Fruit fly (Drosophila melanogaster) whole organism, embryonic: ENCODE results near the gene Pino.

ENCODE experiments used
- CG10321 ChIP-seq: fragments of 200-800 bp; sonication (Bioruptor generic); IDR thresholded peaks from 2 replicates; pipeline ENCODE4 v1.3.6; 2022; ENCODE audit warnings: missing biosample characterization, missing genetic modification characterization
- CG10431 ChIP-seq: fragments of 200-800 bp; sonication (Bioruptor generic); optimal IDR thresholded peaks from 3 replicates; lab custom pipeline; 2018; ENCODE audit warnings: missing biosample characterization, mild to moderate bottlenecking, missing genetic modification characterization
- CG11695 ChIP-seq: fragments of 200-800 bp; sonication (Bioruptor generic); IDR thresholded peaks from 3 replicates; pipeline ENCODE4 v1.3.6; 2022; ENCODE audit warnings: missing biosample characterization, missing genetic modification characterization
- CG12104 ChIP-seq: fragments of 200-800 bp; sonication (Bioruptor generic); optimal IDR thresholded peaks from 3 replicates; lab custom pipeline; 2016; ENCODE audit warnings: missing biosample characterization, missing genetic modification characterization
- CG14710 ChIP-seq: fragments of 200-800 bp; sonication (Bioruptor generic); optimal IDR thresholded peaks from 3 replicates; lab custom pipeline; 2019; ENCODE audit warnings: missing biosample characterization, mild to moderate bottlenecking, missing genetic modification characterization, moderate library complexity
- CG14965 ChIP-seq: fragments of 200-800 bp; sonication (Bioruptor generic); optimal IDR thresholded peaks from 2 replicates; lab custom pipeline; 2016; ENCODE audit warnings: missing biosample characterization, missing genetic modification characterization, borderline replicate concordance
- CG15269 ChIP-seq: fragments of 200-800 bp; sonication (Bioruptor generic); optimal IDR thresholded peaks from 2 replicates; lab custom pipeline; 2018; ENCODE audit warnings: missing biosample characterization, mild to moderate bottlenecking, missing genetic modification characterization, moderate library complexity
- CG15514 ChIP-seq: fragments of 200-800 bp; sonication (Bioruptor generic); optimal IDR thresholded peaks from 3 replicates; lab custom pipeline; 2017; ENCODE audit warnings: missing biosample characterization, missing genetic modification characterization, mild to moderate bottlenecking, moderate library complexity, missing genetic modification reagents
- CG17802 ChIP-seq: fragments of 200-800 bp; sonication (Bioruptor generic); optimal IDR thresholded peaks from 2 replicates; lab custom pipeline; 2018; ENCODE audit warnings: missing biosample characterization, mild to moderate bottlenecking, missing genetic modification characterization, moderate library complexity
- CG1792 ChIP-seq: fragments of 200-800 bp; sonication (Bioruptor generic); optimal IDR thresholded peaks from 2 replicates; lab custom pipeline; 2016; ENCODE audit warnings: missing biosample characterization, missing genetic modification characterization
- CG32532 ChIP-seq: fragments of 200-800 bp; sonication (Bioruptor generic); IDR thresholded peaks from 2 replicates; pipeline ENCODE4 v1.3.6; 2022; ENCODE audit warnings: missing biosample characterization, missing genetic modification characterization
- CG34422 ChIP-seq: fragments of 200-800 bp; sonication (Bioruptor generic); IDR thresholded peaks from 3 replicates; pipeline ENCODE4 v1.3.6; 2022; ENCODE audit warnings: missing biosample characterization, missing genetic modification characterization
- CG3995 ChIP-seq: fragments of 200-800 bp; sonication (Bioruptor generic); optimal IDR thresholded peaks from 3 replicates; lab custom pipeline; 2016; ENCODE audit warnings: missing biosample characterization, missing genetic modification characterization
- CG4617 ChIP-seq: fragments of 200-800 bp; sonication (Bioruptor generic); optimal IDR thresholded peaks from 3 replicates; lab custom pipeline; 2016; ENCODE audit warnings: missing biosample characterization, missing genetic modification characterization, borderline replicate concordance
- CG4730 ChIP-seq: fragments of 200-800 bp; sonication (Bioruptor generic); IDR thresholded peaks from 2 replicates; pipeline ENCODE4 v1.3.6; 2022; ENCODE audit warnings: missing biosample characterization, missing genetic modification characterization
- CG5245 ChIP-seq: fragments of 200-800 bp; sonication (Bioruptor generic); optimal IDR thresholded peaks from 3 replicates; lab custom pipeline; 2016; ENCODE audit warnings: missing biosample characterization, missing genetic modification characterization
- CG7928 ChIP-seq: fragments of 200-800 bp; sonication (Bioruptor generic); optimal IDR thresholded peaks from 2 replicates; lab custom pipeline; 2017; ENCODE audit warnings: missing biosample characterization, mild to moderate bottlenecking, missing genetic modification characterization
- CG8765 ChIP-seq: fragments of 200-800 bp; sonication (Bioruptor generic); IDR thresholded peaks from 2 replicates; pipeline ENCODE4 v1.3.6; 2022; ENCODE audit warnings: missing biosample characterization, missing genetic modification characterization
- CG9609 ChIP-seq: fragments of 200-800 bp; sonication (Bioruptor generic); optimal IDR thresholded peaks from 3 replicates; lab custom pipeline; 2016; ENCODE audit warnings: missing biosample characterization, missing genetic modification characterization
- CG9817 ChIP-seq: fragments of 200-800 bp; sonication (Bioruptor generic); optimal IDR thresholded peaks from 2 replicates; lab custom pipeline; 2018; ENCODE audit warnings: missing biosample characterization, mild to moderate bottlenecking, missing genetic modification characterization, moderate library complexity
- CG9932 ChIP-seq: fragments of 200-800 bp; sonication (Bioruptor generic); IDR thresholded peaks from 2 replicates; pipeline ENCODE4 v1.3.6; 2022; ENCODE audit warnings: missing biosample characterization, missing genetic modification characterization
- CkIIα-i1 ChIP-seq: fragments of 200-800 bp; sonication (Bioruptor generic); IDR thresholded peaks from 2 replicates; pipeline ENCODE4 v1.3.6; 2022; ENCODE audit warnings: missing biosample characterization, missing genetic modification characterization
- Ets65A ChIP-seq: fragments of 200-800 bp; sonication (Bioruptor generic); peaks from one replicate; lab custom pipeline; 2016; ENCODE audit warnings: missing biosample characterization, missing genetic modification characterization
- MESR4 ChIP-seq: fragments of 200-800 bp; sonication (Bioruptor generic); optimal IDR thresholded peaks from 2 replicates; lab custom pipeline; 2018; ENCODE audit warnings: missing biosample characterization, mild to moderate bottlenecking, missing genetic modification characterization, moderate library complexity
- Optix ChIP-seq: fragments of 200-800 bp; sonication (Bioruptor generic); IDR thresholded peaks from 3 replicates; pipeline ENCODE4 v1.3.6; 2022; ENCODE audit warnings: missing biosample characterization, missing genetic modification characterization
- Rx ChIP-seq: fragments of 200-800 bp; sonication (Bioruptor generic); IDR thresholded peaks from 2 replicates; pipeline ENCODE4 v1.3.6; 2022; ENCODE audit warnings: missing biosample characterization, missing genetic modification characterization
- Xrp1 ChIP-seq: fragments of 200-800 bp; sonication (Bioruptor generic); IDR thresholded peaks from 2 replicates; pipeline ENCODE4 v1.3.6; 2022; ENCODE audit warnings: missing biosample characterization, missing genetic modification characterization
- cad ChIP-seq: fragments of >200 bp; optimal IDR thresholded peaks from 2 replicates; lab custom pipeline; 2017; ENCODE audit warnings: missing biosample characterization, missing genetic modification characterization
- crp ChIP-seq, 2 experiments: fragments of 200-800 bp; sonication (Bioruptor generic); optimal IDR thresholded peaks; 2 replicates in 1 of 2; 3 replicates in 1 of 2; lab custom pipeline; 2017; ENCODE audit warnings: missing biosample characterization in 2 of 2, missing genetic modification characterization in 2 of 2, mild to moderate bottlenecking in 1 of 2, moderate library complexity in 1 of 2
- dati ChIP-seq: fragments of 200-800 bp; sonication (Bioruptor generic); IDR thresholded peaks from 2 replicates; pipeline ENCODE4 v1.3.6; 2022; ENCODE audit warnings: missing biosample characterization, missing genetic modification characterization
- dysf ChIP-seq: fragments of 200-800 bp; sonication (Bioruptor generic); IDR thresholded peaks from 3 replicates; pipeline ENCODE4 v1.3.6; 2022; ENCODE audit warnings: missing biosample characterization, missing genetic modification characterization
- esg ChIP-seq: fragments of 200-800 bp; sonication (Bioruptor generic); conservative IDR thresholded peaks from 2 replicates; pipeline ENCODE4 v1.3.6; 2022; ENCODE audit warnings: missing biosample characterization, missing genetic modification characterization
- gcm ChIP-seq: fragments of 200-800 bp; sonication (Bioruptor generic); optimal IDR thresholded peaks from 2 replicates; lab custom pipeline; 2019; ENCODE audit warnings: missing biosample characterization, mild to moderate bottlenecking, missing genetic modification characterization, moderate library complexity
- grau ChIP-seq: fragments of 200-800 bp; optimal IDR thresholded peaks from 3 replicates; lab custom pipeline; 2019; ENCODE audit warnings: missing biosample characterization, mild to moderate bottlenecking, missing genetic modification characterization, moderate library complexity
- gt ChIP-seq: fragments of 200-800 bp; sonication (Bioruptor generic); IDR thresholded peaks from 2 replicates; pipeline ENCODE4 v1.3.6; 2022; ENCODE audit warnings: missing biosample characterization, missing genetic modification characterization
- insv ChIP-seq, 2 experiments: fragments of 200-800 bp; sonication (Bioruptor generic); optimal IDR thresholded peaks; 3 replicates each; lab custom pipeline; 2016 to 2018; ENCODE audit warnings: missing biosample characterization in 2 of 2, missing genetic modification characterization in 2 of 2
- inv ChIP-seq: fragments of 200-800 bp; sonication (Bioruptor generic); IDR thresholded peaks from 2 replicates; pipeline ENCODE4 v1.3.6; 2022; ENCODE audit warnings: missing biosample characterization, missing genetic modification characterization; ENCODE audit not compliant: partially characterized antibody
- lola ChIP-seq, 3 experiments: fragments of >200 bp in 2 of 3; fragments of 200-800 bp in 1 of 3; sonication (Bioruptor generic) in 1 of 3; optimal IDR thresholded peaks; 2 replicates each; lab custom pipeline; 2017 to 2019; ENCODE audit warnings: missing biosample characterization in 3 of 3, missing genetic modification characterization in 3 of 3, mild to moderate bottlenecking in 1 of 3, moderate library complexity in 1 of 3
- lov ChIP-seq, 2 experiments: fragments of 200-800 bp in 1 of 2; fragments of >200 bp in 1 of 2; sonication (Bioruptor generic) in 1 of 2; IDR thresholded peaks in 1 of 2; optimal IDR thresholded peaks in 1 of 2; 2 replicates in 1 of 2; 3 replicates in 1 of 2; pipeline versions ENCODE4 v1.3.6 to Lab custom; 2017 to 2022; ENCODE audit warnings: missing biosample characterization in 1 of 2, missing genetic modification characterization in 1 of 2
- pho ChIP-seq: fragments of 200-800 bp; sonication (Bioruptor generic); optimal IDR thresholded peaks from 2 replicates; lab custom pipeline; 2016; ENCODE audit warnings: missing biosample characterization, missing genetic modification characterization
- pros ChIP-seq: fragments of 200-800 bp; sonication (Bioruptor generic); optimal IDR thresholded peaks from 3 replicates; lab custom pipeline; 2019; ENCODE audit warnings: missing biosample characterization, mild to moderate bottlenecking, missing genetic modification characterization, moderate library complexity
- row ChIP-seq: fragments of 200-800 bp; sonication (Bioruptor generic); IDR thresholded peaks from 3 replicates; pipeline ENCODE4 v1.3.6; 2022; ENCODE audit warnings: missing biosample characterization, missing genetic modification characterization
- trem ChIP-seq: fragments of 200-800 bp; optimal IDR thresholded peaks from 3 replicates; lab custom pipeline; 2019; ENCODE audit warnings: missing biosample characterization, mild to moderate bottlenecking, missing genetic modification characterization, moderate library complexity
- zfh1 ChIP-seq: fragments of 200-800 bp; sonication (Bioruptor generic); IDR thresholded peaks from 3 replicates; pipeline ENCODE4 v1.3.6; 2022; ENCODE audit warnings: missing biosample characterization, missing genetic modification characterization

Pino gene

DNA sequence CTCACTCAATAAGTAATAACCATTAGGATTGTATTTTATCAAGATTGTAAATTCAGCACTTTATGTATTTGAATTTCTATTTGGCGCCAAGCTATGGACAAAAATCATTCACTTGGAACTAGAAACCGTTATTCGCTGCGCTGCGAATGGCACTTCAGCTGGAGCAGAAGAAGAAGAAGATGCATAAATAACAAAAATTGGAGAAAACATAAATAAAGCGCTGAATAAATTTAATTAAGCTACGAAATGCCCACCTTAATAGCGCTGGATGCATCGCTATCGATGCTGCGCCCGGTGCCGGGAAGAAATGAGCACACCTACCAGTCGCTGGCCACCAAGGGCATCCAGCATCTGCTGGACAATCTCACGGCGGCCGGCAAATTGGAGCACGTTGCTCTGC is 35.5 kb upstream of the Pino start, which contains the start of gene IntS14 (continued):
- TF ChIP-seq crp (GFP tag; optimal IDR thresholded peaks at IDR 0.05; lab: Kevin White, UChicago) (peak; percentile 43 to 84), gt (no peak), CG9932 (GFP tag; lab: Robert Waterston, UW) (no peak), CG14710 (tag; lab: Kevin White, UChicago) (peak; percentile 12), CG11695 (no peak), CG5245 (GFP tag; lab: Kevin White, UChicago) (no peak), CG7928 (GFP tag; lab: Kevin White, UChicago) (no peak)

DNA sequence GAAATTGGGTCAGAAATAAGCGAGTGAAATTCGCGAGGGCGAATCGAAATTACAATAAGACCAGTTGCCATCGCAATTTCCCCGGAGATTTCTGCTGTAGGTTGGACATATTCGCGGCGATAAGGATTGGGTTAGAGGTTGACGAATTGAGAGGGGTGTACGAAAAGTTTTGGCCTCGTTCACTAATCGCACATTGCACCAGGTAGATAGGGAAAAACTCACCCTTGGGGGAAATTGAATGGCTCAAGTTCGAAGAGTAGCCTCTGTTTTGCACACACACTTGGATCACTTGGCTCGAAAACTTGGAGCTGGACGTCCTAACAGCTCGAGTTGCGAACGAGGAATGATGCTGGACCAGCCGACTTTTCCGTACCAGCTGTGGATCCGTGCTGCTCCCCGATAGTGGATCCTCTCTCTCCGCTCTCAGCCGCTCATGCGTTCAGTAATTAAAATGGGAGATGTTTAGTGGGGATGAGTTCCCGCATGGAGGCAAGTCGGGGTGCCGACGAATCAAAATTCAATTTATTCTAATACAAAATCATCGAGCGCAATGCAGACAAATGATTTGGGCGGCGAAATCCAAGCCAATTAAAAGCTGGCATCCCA is 34.9 kb upstream of the Pino start, which contains the start of gene CG5080:
Gene CG5080 (minus strand): TSS at position 349 of the 606 bp plus-strand sequence.
- TF ChIP-seq CG1792 (GFP tag; lab: Kevin White, UChicago) (no peak), gcm (GFP tag; lab: Kevin White, UChicago) (peak; percentile 10)
- TF ChIP-seq, all 482 proteins: peak for 1

DNA sequence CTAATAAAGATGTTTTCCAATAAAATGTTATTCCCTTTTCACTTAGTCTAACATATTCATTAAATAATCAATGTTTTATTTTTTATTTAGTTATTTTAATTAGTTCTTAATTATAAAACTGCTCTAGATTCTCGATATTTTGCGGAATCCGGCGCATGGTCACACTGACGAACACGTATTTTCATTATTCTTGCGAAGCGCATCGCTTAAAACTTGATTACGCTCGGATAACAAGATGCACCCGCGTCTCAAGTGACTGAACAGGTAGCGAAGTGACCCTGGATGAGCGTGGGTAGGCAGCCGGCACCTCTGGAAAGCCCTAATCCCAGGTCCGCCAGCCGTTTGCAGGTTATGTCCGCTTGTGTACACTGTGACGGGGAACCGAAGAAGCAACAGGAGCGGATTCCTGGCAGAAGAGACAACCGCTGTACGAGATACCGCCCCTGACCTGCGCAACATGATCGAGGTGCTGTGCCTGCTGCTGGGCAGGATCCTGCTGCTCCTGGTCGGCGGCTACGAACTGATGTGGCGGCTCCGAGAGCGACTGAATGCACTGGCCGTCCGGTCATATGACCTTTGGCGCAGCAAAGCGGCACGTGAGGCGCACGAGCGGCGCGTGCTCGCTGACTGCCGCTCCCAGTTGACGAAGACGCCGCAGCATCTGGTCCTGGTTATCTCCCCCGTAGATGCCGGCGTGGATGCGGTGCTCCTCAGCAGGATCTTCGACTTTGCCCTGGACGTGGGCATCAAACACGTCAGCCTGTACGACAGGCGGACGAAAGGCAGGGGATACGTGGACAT is 30.0 kb upstream of the Pino start, which contains the start of gene Tango14:
Gene Tango14 (plus strand): TSS at position 143 of the 801 bp plus-strand sequence.
- TF ChIP-seq zfh1 (GFP tag; lab: Robert Waterston, UW) (0 out of 3 replicates have a peak, but pooled peaks have one; percentile 28), CkIIα-i1 (GFP tag; lab: Robert Waterston, UW) (no peak), CG12104 (GFP tag; lab: Kevin White, UChicago) (no peak), pros (GFP tag; lab: Kevin White, UChicago) (no peak), lola (GFP tag; optimal IDR thresholded peaks at IDR 0.05; lab: Kevin White, UChicago) (peak in 1 of 3 experiments; percentile 14), CG34422 (peak; percentile 78; the same call in 2 of the 3 replicates), CG14965 (GFP tag; lab: Kevin White, UChicago) (no peak), CG10321 (GFP tag; lab: Robert Waterston, UW) (no peak), insv (GFP tag; optimal IDR thresholded peaks at IDR 0.05; lab: Kevin White, UChicago) (no peak), Rx (GFP tag; lab: Robert Waterston, UW) (0 out of 2 replicates have a peak, but pooled peaks have one; percentile 2), row (0 out of 3 replicates have a peak, but pooled peaks have one; percentile 53), CG17802 (tag; lab: Kevin White, UChicago) (no peak), CG15514 (GFP tag; lab: Kevin White, UChicago) (no peak), CG9609 (no peak), pho (no peak), CG15269 (tag; lab: Kevin White, UChicago) (no peak), Optix (GFP tag; lab: Robert Waterston, UW) (no peak), dysf (GFP tag; lab: Robert Waterston, UW) (no peak), CG32532 (GFP tag; lab: Robert Waterston, UW) (no peak), esg (GFP tag; lab: Robert Waterston, UW) (no peak), cad (GFP tag; lab: Kevin White, UChicago) (no peak), MESR4 (peak; percentile 88), inv (0 out of 2 replicates have a peak, but pooled peaks have one; percentile 18), dati (no peak), CG3995 (GFP tag; lab: Kevin White, UChicago) (peak; percentile 14), CG4617 (GFP tag; lab: Kevin White, UChicago) (peak; percentile 34), CG8765 (no peak), CG14710 (tag; lab: Kevin White, UChicago) (peak; percentile 32), lov (optimal IDR thresholded peaks at IDR 0.05; lab: Kevin White, UChicago) (no peak), lov (GFP tag; IDR thresholded peaks at IDR 0.05; lab: Robert Waterston, UW) (no peak), grau (no peak), trem (tag; lab: Kevin White, UChicago) (no peak), CG9817 (tag; lab: Kevin White, UChicago) (no peak), Ets65A (peak; percentile 37), CG4730 (GFP tag; lab: Robert Waterston, UW) (no peak), Xrp1 (GFP tag; lab: Robert Waterston, UW) (no peak), CG10431 (GFP tag; lab: Kevin White, UChicago) (no peak)
